Worm (Caenorhabditis elegans) whole organism, mixed stage, embryonic: ENCODE data around the gene daam-1.

ENCODE experiments used
- M03D4.4 ChIP-seq: sonication (generic microtip); optimal IDR thresholded peaks from 2 replicates; lab custom pipeline; 2017; ENCODE audit warnings: mild to moderate bottlenecking, missing genetic modification characterization, missing compliant biosample characterization
- bed-3 ChIP-seq: fragments of 200-800 bp; sonication (Bioruptor generic); optimal IDR thresholded peaks from 3 replicates; lab custom pipeline; 2018; ENCODE audit warnings: mild to moderate bottlenecking, missing genetic modification characterization, moderate library complexity, missing compliant biosample characterization
- blmp-1 ChIP-seq: fragments of 150-350 bp; optimal IDR thresholded peaks from 2 replicates; lab custom pipeline; 2014; ENCODE audit warnings: missing biosample characterization, missing genetic modification characterization
- ceh-39 ChIP-seq: fragments of 150-350 bp; optimal IDR thresholded peaks from 2 replicates; lab custom pipeline; 2014; ENCODE audit warnings: missing biosample characterization, missing genetic modification characterization
- ceh-43 ChIP-seq: fragments of 200-800 bp; sonication (Bioruptor generic); optimal IDR thresholded peaks from 2 replicates; lab custom pipeline; 2018; ENCODE audit warnings: mild to moderate bottlenecking, missing genetic modification characterization, moderate library complexity, missing compliant biosample characterization
- ceh-83 ChIP-seq: fragments of 200-800 bp; sonication (Bioruptor generic); optimal IDR thresholded peaks from 2 replicates; lab custom pipeline; 2018; ENCODE audit warnings: mild to moderate bottlenecking, missing genetic modification characterization, missing compliant biosample characterization
- ces-1 ChIP-seq: fragments of 150-350 bp; optimal IDR thresholded peaks from 2 replicates; lab custom pipeline; 2014; ENCODE audit warnings: missing biosample characterization, missing genetic modification reagents, missing genetic modification characterization
- cnd-1 ChIP-seq: fragments of 200-800 bp; sonication (Bioruptor generic); optimal IDR thresholded peaks from 2 replicates; lab custom pipeline; 2018; ENCODE audit warnings: mild to moderate bottlenecking, missing genetic modification characterization, missing compliant biosample characterization
- drap-1 ChIP-seq: fragments of 200-800 bp; sonication (Bioruptor generic); optimal IDR thresholded peaks from 3 replicates; lab custom pipeline; 2018; ENCODE audit warnings: mild to moderate bottlenecking, missing genetic modification characterization, missing compliant biosample characterization
- elt-1 ChIP-seq: sonication (generic microtip); optimal IDR thresholded peaks from 2 replicates; lab custom pipeline; 2017; ENCODE audit warnings: missing genetic modification characterization, mild to moderate bottlenecking, missing compliant biosample characterization, antibody characterized with exemption, moderate library complexity, borderline replicate concordance; ENCODE audit not compliant: insufficient read depth
- flh-1 ChIP-seq: fragments of 200-800 bp; sonication (Bioruptor generic); optimal IDR thresholded peaks from 2 replicates; lab custom pipeline; 2018; ENCODE audit warnings: mild to moderate bottlenecking, missing genetic modification characterization, moderate library complexity, missing compliant biosample characterization
- ham-2 ChIP-seq: fragments of 200-800 bp; sonication (Bioruptor generic); optimal IDR thresholded peaks from 2 replicates; lab custom pipeline; 2018; ENCODE audit warnings: mild to moderate bottlenecking, missing genetic modification characterization, missing compliant biosample characterization
- hlh-1 ChIP-seq: fragments of 150-350 bp; optimal IDR thresholded peaks from 2 replicates; lab custom pipeline; 2014; ENCODE audit warnings: missing biosample characterization, missing genetic modification reagents, missing genetic modification characterization
- lin-13 ChIP-seq: fragments of 150-350 bp; optimal IDR thresholded peaks from 2 replicates; lab custom pipeline; 2014; ENCODE audit warnings: missing biosample characterization, missing genetic modification characterization
- lin-32 ChIP-seq: fragments of 200-800 bp; sonication (Bioruptor generic); optimal IDR thresholded peaks from 2 replicates; lab custom pipeline; 2018; ENCODE audit warnings: mild to moderate bottlenecking, missing genetic modification characterization, missing compliant biosample characterization
- lsy-2 ChIP-seq: fragments of 150-350 bp; optimal IDR thresholded peaks from 2 replicates; lab custom pipeline; 2014; ENCODE audit warnings: missing biosample characterization, missing genetic modification characterization
- mab-5 ChIP-seq: fragments of 150-350 bp; optimal IDR thresholded peaks from 2 replicates; lab custom pipeline; 2014; ENCODE audit warnings: missing biosample characterization, missing genetic modification characterization
- mep-1 ChIP-seq: fragments of 150-350 bp; optimal IDR thresholded peaks from 2 replicates; lab custom pipeline; 2017; ENCODE audit warnings: missing biosample characterization, missing genetic modification reagents, missing genetic modification characterization, inconsistent platforms
- mls-2 ChIP-seq: sonication (generic microtip); optimal IDR thresholded peaks from 2 replicates; lab custom pipeline; 2016; ENCODE audit warnings: mild to moderate bottlenecking, missing genetic modification characterization, moderate library complexity, missing compliant biosample characterization
- nhr-12 ChIP-seq: fragments of 150-350 bp; optimal IDR thresholded peaks from 2 replicates; lab custom pipeline; 2014; ENCODE audit warnings: missing biosample characterization, missing genetic modification characterization
- nhr-2 ChIP-seq: fragments of 150-350 bp; optimal IDR thresholded peaks from 2 replicates; lab custom pipeline; 2014; ENCODE audit warnings: missing biosample characterization, missing genetic modification characterization
- nhr-237 ChIP-seq: fragments of 150-350 bp; optimal IDR thresholded peaks from 2 replicates; lab custom pipeline; 2014; ENCODE audit warnings: missing biosample characterization, missing genetic modification characterization
- nhr-28 ChIP-seq: fragments of 150-350 bp; optimal IDR thresholded peaks from 2 replicates; lab custom pipeline; 2014; ENCODE audit warnings: missing biosample characterization, missing genetic modification characterization
- nhr-76 ChIP-seq: sonication (generic microtip); optimal IDR thresholded peaks from 2 replicates; lab custom pipeline; 2017; ENCODE audit warnings: missing biosample characterization, missing genetic modification characterization
- pha-4 ChIP-seq: fragments of 150-350 bp; optimal IDR thresholded peaks from 2 replicates; lab custom pipeline; 2018; ENCODE audit warnings: missing biosample characterization, missing genetic modification reagents, missing genetic modification characterization
- sem-2 ChIP-seq: fragments of 200-800 bp; sonication (Bioruptor generic); optimal IDR thresholded peaks from 2 replicates; lab custom pipeline; 2018; ENCODE audit warnings: mild to moderate bottlenecking, missing genetic modification characterization, missing compliant biosample characterization
- sptf-1 ChIP-seq: sonication (generic microtip); optimal IDR thresholded peaks from 2 replicates; lab custom pipeline; 2017; ENCODE audit warnings: mild to moderate bottlenecking, missing genetic modification characterization, moderate library complexity, missing compliant biosample characterization
- tbx-8 ChIP-seq: fragments of 200-800 bp; sonication (Bioruptor generic); optimal IDR thresholded peaks from 2 replicates; lab custom pipeline; 2018; ENCODE audit warnings: mild to moderate bottlenecking, missing genetic modification characterization, moderate library complexity, missing compliant biosample characterization
- unc-120 ChIP-seq: sonication (generic microtip); optimal IDR thresholded peaks from 2 replicates; lab custom pipeline; 2017; ENCODE audit warnings: missing genetic modification characterization, missing compliant biosample characterization; ENCODE audit not compliant: poor library complexity, severe bottlenecking
- unc-39 ChIP-seq: fragments of 150-350 bp; optimal IDR thresholded peaks from 2 replicates; lab custom pipeline; 2014; ENCODE audit warnings: missing biosample characterization, missing genetic modification characterization
- zip-8 ChIP-seq: fragments of 150-350 bp; optimal IDR thresholded peaks from 2 replicates; lab custom pipeline; 2014; ENCODE audit warnings: missing biosample characterization, missing genetic modification characterization
- ztf-11 ChIP-seq: fragments of 150-350 bp; optimal IDR thresholded peaks from 2 replicates; lab custom pipeline; 2014; ENCODE audit warnings: missing biosample characterization, missing genetic modification characterization

Gene daam-1

DNA sequence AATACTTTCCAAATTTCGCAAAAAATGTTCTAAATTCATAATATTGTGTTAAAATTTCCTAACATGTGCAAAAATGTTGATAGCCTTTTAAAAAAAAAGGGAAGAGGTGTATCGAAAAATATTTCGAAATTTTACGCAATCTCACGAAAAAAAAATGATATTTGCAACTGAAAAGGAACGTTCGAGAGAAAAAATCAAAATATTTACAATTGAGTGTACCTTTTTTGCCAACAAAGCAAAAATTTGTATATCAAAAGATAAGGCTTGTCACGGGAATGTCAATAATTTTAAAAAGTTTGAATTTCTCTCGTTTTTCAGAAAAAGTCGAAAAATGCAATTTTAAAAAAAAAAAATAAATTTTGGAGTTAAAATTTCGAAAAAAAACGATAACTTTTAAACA, 39.9 kb upstream of the daam-1 start:
- TF ChIP-seq lsy-2 (tag; lab: Kevin White, UChicago) (no peak), mls-2 (tag; lab: Kevin White, UChicago) (no peak), flh-1 (GFP tag; lab: Kevin White, UChicago) (no peak), bed-3 (GFP tag; lab: Kevin White, UChicago) (no peak), unc-39 (tag; lab: Kevin White, UChicago) (no peak), ztf-11 (tag; lab: Kevin White, UChicago) (no peak), elt-1 (tag; lab: Kevin White, UChicago) (no peak), pha-4 (tag; lab: Kevin White, UChicago) (no peak), nhr-12 (tag; lab: Kevin White, UChicago) (no peak), hlh-1 (tag; lab: Kevin White, UChicago) (no peak), ceh-43 (GFP tag; lab: Kevin White, UChicago) (no peak), lin-13 (tag; lab: Kevin White, UChicago) (no peak)

DNA sequence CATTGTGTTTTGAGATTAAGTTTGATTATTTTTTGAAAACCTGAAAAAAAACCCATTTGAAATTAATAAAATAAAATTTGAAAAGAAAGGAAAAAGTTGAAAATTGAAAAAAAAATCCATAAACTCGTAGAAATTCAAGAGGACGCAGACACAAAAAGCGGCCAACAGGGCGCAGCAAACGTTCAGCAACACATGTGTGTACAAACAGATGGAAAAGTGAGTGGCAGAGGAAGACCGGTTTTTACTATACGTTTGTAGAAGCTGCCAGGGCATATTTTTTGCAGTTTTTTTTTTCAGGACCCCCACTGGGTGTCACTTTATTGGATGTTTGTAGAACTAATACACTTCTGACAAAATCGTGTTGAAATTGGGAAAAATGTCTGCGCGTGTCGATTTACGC, 39.1 kb upstream of the daam-1 start, which contains the start of gene cgp-1:
TSS of gene cgp-1 (minus strand) at position 40 of the 400 bp plus-strand sequence.
- TF ChIP-seq hlh-1 (tag; lab: Kevin White, UChicago) (peak; percentile 5), ces-1 (no peak), sem-2 (GFP tag; lab: Kevin White, UChicago) (no peak), mep-1 (tag; lab: Kevin White, UChicago) (peak; percentile 9)
- TF ChIP-seq, all 35 proteins: peak for 2

DNA sequence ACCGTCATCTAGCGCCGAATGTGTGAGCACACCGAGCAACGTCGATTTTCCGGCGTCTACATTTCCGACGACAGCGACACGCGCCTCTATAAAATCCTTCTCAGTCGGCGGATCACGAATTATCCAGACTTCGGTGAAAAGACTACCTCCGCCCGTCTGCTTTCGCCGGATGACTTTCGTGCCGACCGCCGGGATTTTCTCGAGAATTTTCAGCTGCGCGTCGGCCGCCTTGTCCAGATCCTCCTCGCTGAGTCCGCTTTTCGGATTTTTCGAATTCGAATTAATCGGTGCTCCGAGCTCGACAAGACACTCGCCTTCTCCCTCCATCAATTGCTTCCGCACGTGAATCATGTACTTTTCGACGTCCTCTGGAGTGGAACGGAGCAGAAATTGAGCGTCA, 38.6 kb upstream of the daam-1 start:
- TF ChIP-seq ham-2 (GFP tag; lab: Kevin White, UChicago) (no peak), tbx-8 (GFP tag; lab: Kevin White, UChicago) (no peak), ces-1 (no peak)
- TF ChIP-seq, all 35 proteins: peak for 0

DNA sequence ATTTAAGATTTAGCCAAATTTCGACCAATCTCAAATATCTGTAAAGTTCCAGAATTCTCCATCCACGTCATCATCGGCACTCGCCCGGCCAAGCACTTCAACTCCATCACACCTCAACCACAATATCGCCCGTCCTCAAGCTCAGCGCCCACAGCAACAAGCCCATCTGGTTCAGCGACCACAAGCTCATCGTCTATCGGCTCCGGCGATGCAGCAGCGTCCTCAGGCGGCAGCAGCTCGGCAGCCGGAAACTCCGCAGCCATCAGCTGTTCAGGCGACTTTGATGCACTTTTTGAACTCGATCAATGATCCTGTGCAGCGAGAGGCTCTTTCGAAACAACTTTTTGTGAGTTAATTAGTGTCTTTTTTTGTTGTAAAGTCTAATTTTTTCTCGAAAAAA, 33.7 kb upstream of the daam-1 start:
- peak; percentile 25 for TF ChIP-seq hlh-1 (tag; lab: Kevin White, UChicago)
- TF ChIP-seq ceh-43 (GFP tag; lab: Kevin White, UChicago) = no peak
- TF ChIP-seq mls-2 (tag; lab: Kevin White, UChicago) = no peak

DNA sequence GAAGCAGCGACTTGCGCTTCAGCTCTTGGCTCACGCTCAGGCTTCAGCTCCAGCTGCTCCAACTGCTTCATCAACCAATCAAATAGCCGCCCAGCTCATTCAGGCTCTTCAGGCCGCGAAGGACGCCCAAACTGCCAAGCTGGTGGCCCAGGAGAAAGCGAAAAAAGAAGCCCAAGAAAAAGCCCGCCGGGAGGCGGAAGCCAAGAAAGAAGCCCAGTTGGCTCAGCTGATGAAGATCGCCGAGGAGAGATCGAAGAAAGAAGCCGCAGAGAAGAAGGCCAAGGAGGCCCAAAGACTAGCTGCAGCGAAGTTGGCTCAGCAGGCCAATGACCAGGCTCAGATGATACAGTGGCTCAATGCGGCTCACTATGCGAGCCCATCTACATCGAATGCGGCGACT, 32.6 kb upstream of the daam-1 start:
- TF ChIP-seq tbx-8 (GFP tag; lab: Kevin White, UChicago) = no peak
- TF ChIP-seq ceh-39 (tag; lab: Kevin White, UChicago) = no peak
- TF ChIP-seq hlh-1 (tag; lab: Kevin White, UChicago) = no peak
- TF ChIP-seq mls-2 (tag; lab: Kevin White, UChicago) = no peak
- TF ChIP-seq nhr-28 = no peak
- no peak for TF ChIP-seq ceh-43 (GFP tag; lab: Kevin White, UChicago)
- TF ChIP-seq unc-39 (tag; lab: Kevin White, UChicago) = no peak
- no peak for TF ChIP-seq sem-2 (GFP tag; lab: Kevin White, UChicago)
- TF ChIP-seq ztf-11 (tag; lab: Kevin White, UChicago) = no peak
- TF ChIP-seq lin-13 (tag; lab: Kevin White, UChicago) = no peak
- TF ChIP-seq M03D4.4 (tag; lab: Kevin White, UChicago) = no peak
- no peak for TF ChIP-seq ham-2 (GFP tag; lab: Kevin White, UChicago)
- TF ChIP-seq sptf-1 (tag; lab: Kevin White, UChicago) = no peak
- TF ChIP-seq pha-4 (tag; lab: Kevin White, UChicago) = no peak
- no peak for TF ChIP-seq nhr-237 (tag; lab: Kevin White, UChicago)

DNA sequence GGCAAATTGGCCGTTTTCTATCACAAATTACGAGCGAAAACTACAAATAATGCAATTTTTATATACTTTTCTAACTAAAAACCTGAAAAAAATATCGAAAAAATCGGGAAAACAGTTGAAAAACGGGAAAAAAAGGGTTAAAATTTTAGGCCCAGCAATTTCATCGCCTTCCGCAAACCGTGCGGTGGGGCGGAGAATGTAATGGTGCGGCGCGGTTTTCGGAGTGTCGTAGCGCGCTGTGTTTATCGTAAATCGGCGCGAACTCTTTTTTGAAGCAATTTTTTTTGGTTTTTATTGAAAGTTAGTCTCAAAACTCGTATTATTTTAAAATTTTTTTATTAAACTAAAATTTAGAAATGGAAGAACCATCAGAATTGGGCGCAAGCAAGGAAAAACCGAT, 20.8 kb upstream of the daam-1 start, which contains the start of gene picd-1:
TSS of gene picd-1 (plus strand) at position 352 of the 400 bp plus-strand sequence.
- TF ChIP-seq M03D4.4 (tag; lab: Kevin White, UChicago) (peak; percentile 4), sem-2 (GFP tag; lab: Kevin White, UChicago) (no peak), ces-1 (peak; percentile 39), lsy-2 (tag; lab: Kevin White, UChicago) (peak; percentile 63), flh-1 (GFP tag; lab: Kevin White, UChicago) (no peak), unc-120 (tag; lab: Kevin White, UChicago) (no peak), ceh-43 (GFP tag; lab: Kevin White, UChicago) (no peak), lin-32 (no peak), tbx-8 (GFP tag; lab: Kevin White, UChicago) (no peak), nhr-76 (tag; lab: Kevin White, UChicago) (no peak), elt-1 (tag; lab: Kevin White, UChicago) (no peak), nhr-2 (no peak), nhr-237 (tag; lab: Kevin White, UChicago) (peak; percentile 75), cnd-1 (tag; lab: Kevin White, UChicago) (no peak), blmp-1 (tag; lab: Kevin White, UChicago) (no peak), hlh-1 (tag; lab: Kevin White, UChicago) (peak; percentile 25), ham-2 (GFP tag; lab: Kevin White, UChicago) (no peak), mep-1 (tag; lab: Kevin White, UChicago) (peak; percentile 85), ceh-83 (GFP tag; lab: Kevin White, UChicago) (no peak), zip-8 (tag; lab: Kevin White, UChicago) (no peak), ceh-39 (tag; lab: Kevin White, UChicago) (peak; percentile 52), nhr-12 (tag; lab: Kevin White, UChicago) (no peak), sptf-1 (tag; lab: Kevin White, UChicago) (peak; percentile 58), mls-2 (tag; lab: Kevin White, UChicago) (no peak), drap-1 (no peak), nhr-28 (no peak), pha-4 (tag; lab: Kevin White, UChicago) (peak; percentile 38), mab-5 (tag; lab: Kevin White, UChicago) (no peak), lin-13 (tag; lab: Kevin White, UChicago) (peak; percentile 88)
- TF ChIP-seq, all 35 proteins: peak for 10
